Worm (Caenorhabditis elegans) whole organism, L2 larva: ENCODE data around the gene rps-4.

Experiments used
- C34F6.9 ChIP-seq: fragments of 150-350 bp; optimal IDR thresholded peaks from 2 replicates; lab custom pipeline; 2014; ENCODE audit warnings: missing biosample characterization, missing genetic modification characterization
- F13H6.1 ChIP-seq: sonication (generic microtip); optimal IDR thresholded peaks from 2 replicates; lab custom pipeline; 2016; ENCODE audit warnings: missing genetic modification characterization, missing compliant biosample characterization
- R02D3.7 ChIP-seq: fragments of 150-350 bp; optimal IDR thresholded peaks from 2 replicates; lab custom pipeline; 2014; ENCODE audit warnings: missing biosample characterization, missing genetic modification characterization
- Y55F3AM.14 ChIP-seq: fragments of 200-800 bp; sonication (Bioruptor generic); optimal IDR thresholded peaks from 2 replicates; lab custom pipeline; 2018; ENCODE audit warnings: mild to moderate bottlenecking, missing genetic modification characterization, missing compliant biosample characterization
- alr-1 ChIP-seq: fragments of 150-350 bp; optimal IDR thresholded peaks from 2 replicates; lab custom pipeline; 2014; ENCODE audit warnings: missing biosample characterization, missing genetic modification characterization
- aly-2 ChIP-seq: fragments of 150-350 bp; optimal IDR thresholded peaks from 2 replicates; lab custom pipeline; 2014; ENCODE audit warnings: missing biosample characterization, missing genetic modification characterization
- ama-1 ChIP-seq: fragments of 150-350 bp; optimal IDR thresholded peaks from 2 replicates; lab custom pipeline; 2018; ENCODE audit warnings: inconsistent platforms
- blmp-1 ChIP-seq: sonication (generic microtip); optimal IDR thresholded peaks from 2 replicates; lab custom pipeline; 2017; ENCODE audit warnings: missing genetic modification characterization, mild to moderate bottlenecking, missing compliant biosample characterization, antibody characterized with exemption, moderate library complexity; ENCODE audit not compliant: insufficient read depth
- ceh-82 ChIP-seq: fragments of 150-350 bp; optimal IDR thresholded peaks from 2 replicates; lab custom pipeline; 2014; ENCODE audit warnings: missing biosample characterization, missing genetic modification characterization
- dmd-4 ChIP-seq: sonication (generic microtip); optimal IDR thresholded peaks from 2 replicates; lab custom pipeline; 2017; ENCODE audit warnings: missing biosample characterization, missing genetic modification characterization
- egl-27 ChIP-seq: sonication (generic microtip); optimal IDR thresholded peaks from 3 replicates; lab custom pipeline; 2017; ENCODE audit warnings: missing biosample characterization, missing genetic modification reagents, missing genetic modification characterization
- fos-1 ChIP-seq: fragments of 150-350 bp; optimal IDR thresholded peaks from 2 replicates; lab custom pipeline; 2014; ENCODE audit warnings: missing biosample characterization, missing genetic modification characterization
- gmeb-1 ChIP-seq: fragments of 150-350 bp; optimal IDR thresholded peaks from 2 replicates; lab custom pipeline; 2014; ENCODE audit warnings: missing biosample characterization, missing genetic modification characterization
- lin-11 ChIP-seq: fragments of 150-350 bp; sonication (generic microtip); optimal IDR thresholded peaks from 2 replicates; lab custom pipeline; 2014; ENCODE audit warnings: missing biosample characterization, missing genetic modification characterization, inconsistent platforms, mixed read lengths
- lin-13 ChIP-seq: fragments of 150-350 bp; optimal IDR thresholded peaks from 2 replicates; lab custom pipeline; 2014; ENCODE audit warnings: missing biosample characterization, missing genetic modification reagents, missing genetic modification characterization
- lsy-2 ChIP-seq, 2 experiments: fragments of 150-350 bp in 1 of 2; sonication (generic microtip) in 1 of 2; optimal IDR thresholded peaks; 2 replicates each; lab custom pipeline; 2014 to 2017; ENCODE audit warnings: missing biosample characterization in 2 of 2, missing genetic modification characterization in 2 of 2
- mbf-1 ChIP-seq: sonication (generic microtip); optimal IDR thresholded peaks from 2 replicates; lab custom pipeline; 2017; ENCODE audit warnings: missing biosample characterization, missing genetic modification characterization
- nhr-10 ChIP-seq: sonication (generic microtip); optimal IDR thresholded peaks from 2 replicates; lab custom pipeline; 2017; ENCODE audit warnings: missing biosample characterization, missing genetic modification characterization
- nhr-12 ChIP-seq: fragments of 150-350 bp; optimal IDR thresholded peaks from 2 replicates; lab custom pipeline; 2014; ENCODE audit warnings: missing biosample characterization, missing genetic modification characterization
- nhr-129 ChIP-seq: fragments of 150-350 bp; optimal IDR thresholded peaks from 2 replicates; lab custom pipeline; 2014; ENCODE audit warnings: missing biosample characterization, missing genetic modification characterization
- nhr-21 ChIP-seq: fragments of 150-350 bp; optimal IDR thresholded peaks from 2 replicates; lab custom pipeline; 2014; ENCODE audit warnings: missing biosample characterization, missing genetic modification characterization
- nhr-23 ChIP-seq: fragments of 150-350 bp; optimal IDR thresholded peaks from 2 replicates; lab custom pipeline; 2014; ENCODE audit warnings: missing biosample characterization, missing genetic modification reagents, missing genetic modification characterization
- nhr-237 ChIP-seq: fragments of 150-350 bp; optimal IDR thresholded peaks from 2 replicates; lab custom pipeline; 2014; ENCODE audit warnings: missing biosample characterization, missing genetic modification characterization
- nhr-25 ChIP-seq: fragments of 150-350 bp; sonication (generic microtip); optimal IDR thresholded peaks from 3 replicates; lab custom pipeline; 2014; ENCODE audit warnings: missing biosample characterization, missing genetic modification characterization
- nhr-6 ChIP-seq: fragments of 150-350 bp; optimal IDR thresholded peaks from 2 replicates; lab custom pipeline; 2014; ENCODE audit warnings: missing biosample characterization, missing genetic modification characterization
- nhr-77 ChIP-seq: fragments of 150-350 bp; optimal IDR thresholded peaks from 2 replicates; lab custom pipeline; 2014; ENCODE audit warnings: missing biosample characterization, missing genetic modification characterization
- sem-4 ChIP-seq: fragments of 150-350 bp; optimal IDR thresholded peaks from 2 replicates; lab custom pipeline; 2014; ENCODE audit warnings: missing biosample characterization, missing genetic modification reagents, missing genetic modification characterization
- sma-9 ChIP-seq, 2 experiments: fragments of 150-350 bp in 1 of 2; sonication (generic microtip) in 1 of 2; optimal IDR thresholded peaks; 2 replicates each; lab custom pipeline; 2014 to 2016; ENCODE audit warnings: missing genetic modification characterization in 2 of 2, mild to moderate bottlenecking in 1 of 2, missing biosample characterization in 1 of 2, missing compliant biosample characterization in 1 of 2, missing genetic modification reagents in 1 of 2, moderate library complexity in 1 of 2
- snpc-4 ChIP-seq: fragments of 150-350 bp; optimal IDR thresholded peaks from 2 replicates; lab custom pipeline; 2014; ENCODE audit warnings: missing biosample characterization, missing genetic modification characterization
- unc-39 ChIP-seq: fragments of 150-350 bp; optimal IDR thresholded peaks from 2 replicates; lab custom pipeline; 2014; ENCODE audit warnings: missing biosample characterization, missing genetic modification characterization
- unc-55 ChIP-seq: fragments of 150-350 bp; sonication (generic microtip); optimal IDR thresholded peaks from 3 replicates; lab custom pipeline; 2014; ENCODE audit warnings: missing biosample characterization, missing genetic modification reagents, missing genetic modification characterization
- unc-62 ChIP-seq: fragments of 150-350 bp; optimal IDR thresholded peaks from 2 replicates; lab custom pipeline; 2014; ENCODE audit warnings: missing biosample characterization, missing genetic modification reagents, missing genetic modification characterization
- zag-1 ChIP-seq: fragments of 150-350 bp; optimal IDR thresholded peaks from 2 replicates; lab custom pipeline; 2014; ENCODE audit warnings: missing biosample characterization, missing genetic modification characterization
- ztf-11 ChIP-seq: sonication (generic microtip); optimal IDR thresholded peaks from 2 replicates; lab custom pipeline; 2017; ENCODE audit warnings: missing biosample characterization, missing genetic modification characterization
- ztf-4 ChIP-seq: fragments of 150-350 bp; optimal IDR thresholded peaks from 2 replicates; lab custom pipeline; 2014; ENCODE audit warnings: missing biosample characterization, missing genetic modification characterization

rps-4 gene

DNA sequence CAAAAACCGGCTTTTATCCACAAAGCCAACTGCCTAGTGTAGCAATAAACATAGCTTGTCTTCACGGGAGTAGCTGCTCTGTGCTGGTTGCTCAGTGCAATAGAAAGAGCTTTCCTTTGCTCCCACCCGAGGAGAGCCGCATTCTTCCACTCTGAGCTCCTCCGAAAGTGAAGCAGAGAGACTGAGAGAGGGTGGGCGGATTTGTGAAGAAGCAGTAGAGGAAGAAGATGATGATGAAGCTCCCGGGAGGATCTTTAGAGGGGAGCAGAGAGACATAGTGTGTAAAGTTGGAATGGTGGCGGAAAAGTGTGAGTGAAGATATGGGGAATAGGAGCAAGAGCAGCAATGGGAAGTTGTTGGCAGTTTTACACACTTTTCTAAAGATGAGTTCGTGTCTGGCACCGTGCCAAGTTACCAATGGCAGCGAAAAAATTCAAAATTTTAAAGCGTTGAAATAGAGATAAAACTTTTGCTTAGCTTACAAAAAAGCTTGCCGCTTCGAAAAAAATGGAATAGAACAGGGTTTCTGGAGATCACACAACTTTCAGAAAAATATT, 14.1 kb upstream of the rps-4 start, which contains the start of gene ZC477.4:
ZC477.4 (minus strand) TSS at position 276 of the 557 bp plus-strand sequence.
- no peak for TF ChIP-seq sem-4 (tag; lab: Kevin White, UChicago)
- TF ChIP-seq gmeb-1 (tag; lab: Kevin White, UChicago): no peak
- peak; percentile 41 for TF ChIP-seq C34F6.9
- no peak for TF ChIP-seq egl-27 (tag; lab: Kevin White, UChicago)
- no peak for TF ChIP-seq nhr-12 (tag; lab: Kevin White, UChicago)
- no peak for TF ChIP-seq ama-1
- TF ChIP-seq F13H6.1 (tag; lab: Kevin White, UChicago): peak; percentile 74
- no peak for TF ChIP-seq nhr-10 (tag; lab: Kevin White, UChicago)
- TF ChIP-seq nhr-129 (tag; lab: Kevin White, UChicago): peak; percentile 67
- no peak for TF ChIP-seq mbf-1 (tag; lab: Kevin White, UChicago)
- no peak for TF ChIP-seq R02D3.7
- peak; percentile 48 for TF ChIP-seq sma-9 (GFP tag; optimal IDR thresholded peaks at IDR 0.05; lab: Kevin White, UChicago)
- no peak for TF ChIP-seq sma-9 (tag; optimal IDR thresholded peaks at IDR 0.05; lab: Kevin White, UChicago)
- TF ChIP-seq ceh-82: no peak
- TF ChIP-seq, all 48 proteins: peak for 4

DNA sequence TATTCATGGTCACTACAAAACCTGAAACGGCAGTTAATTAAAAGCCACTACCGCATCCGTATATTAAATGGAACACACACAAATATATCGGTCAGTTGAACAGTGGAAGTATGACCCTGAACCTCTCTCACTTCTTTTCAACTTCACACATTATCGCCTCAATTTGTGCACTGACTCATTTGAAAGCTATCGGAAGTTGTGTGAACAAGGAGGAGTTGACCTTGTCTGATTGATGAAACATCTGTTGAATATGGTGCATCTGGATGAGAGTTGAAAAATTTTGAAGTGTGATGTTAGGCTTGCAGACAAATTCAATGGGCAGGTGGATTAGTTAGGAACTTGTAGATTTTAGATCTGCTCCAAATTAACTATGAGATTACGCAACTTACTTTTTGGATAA, 13.0 kb upstream of the rps-4 start:
- TF ChIP-seq lin-13 (no peak), sem-4 (tag; lab: Kevin White, UChicago) (no peak)

DNA sequence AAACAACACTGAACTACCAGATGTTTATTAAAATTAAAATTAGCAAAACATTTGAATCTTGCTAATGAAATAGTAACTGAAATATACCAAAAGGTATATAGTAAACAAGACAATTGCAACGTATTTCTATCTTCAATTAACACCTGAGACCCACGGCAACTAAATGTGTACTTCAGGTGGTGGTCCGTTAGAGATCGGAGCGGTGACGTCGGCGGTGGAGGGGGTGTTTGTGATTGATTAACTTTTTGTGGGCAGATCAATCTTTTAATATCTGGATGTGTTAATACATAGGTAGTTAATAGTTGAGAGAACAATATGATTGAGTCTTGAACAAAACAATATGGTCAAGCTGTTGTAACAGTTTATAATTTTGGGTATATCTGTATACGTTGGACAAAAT, 11.6 kb upstream of the rps-4 start:
- TF ChIP-seq ztf-11 (tag; lab: Kevin White, UChicago): no peak
- peak; percentile 72 for TF ChIP-seq sma-9 (GFP tag; optimal IDR thresholded peaks at IDR 0.05; lab: Kevin White, UChicago)
- no peak for TF ChIP-seq sma-9 (tag; optimal IDR thresholded peaks at IDR 0.05; lab: Kevin White, UChicago)

DNA sequence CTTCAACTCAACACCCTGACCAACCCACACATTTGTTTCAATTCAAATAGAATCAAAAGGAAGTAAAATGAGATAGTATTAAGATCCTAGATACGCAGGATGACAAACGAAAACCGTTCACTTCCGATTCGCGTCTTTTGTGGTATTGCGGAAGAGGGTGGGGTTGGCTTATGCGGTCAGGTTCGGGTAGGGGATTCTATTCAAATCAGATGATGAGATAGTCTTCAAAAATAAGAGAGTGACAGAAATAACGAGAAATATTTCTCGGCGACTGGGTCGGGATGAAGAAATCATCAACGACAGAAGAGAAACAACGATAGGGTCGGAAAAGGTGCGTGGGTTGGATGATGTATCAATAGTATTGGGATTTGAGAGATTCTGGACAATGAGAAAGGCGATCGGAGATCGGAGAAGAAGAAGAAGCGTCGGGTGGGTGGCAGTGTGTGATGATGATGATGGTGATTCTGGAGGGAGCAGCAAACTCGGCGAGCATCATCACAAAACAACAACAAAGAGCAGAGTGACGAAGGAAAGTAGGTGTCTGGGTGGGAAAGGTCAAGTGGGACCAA, 11.0 kb upstream of the rps-4 start:
- no peak for TF ChIP-seq unc-39 (tag; lab: Kevin White, UChicago)
- no peak for TF ChIP-seq ztf-4 (tag; lab: Kevin White, UChicago)
- TF ChIP-seq sma-9 (GFP tag; optimal IDR thresholded peaks at IDR 0.05; lab: Kevin White, UChicago): peak; percentile 28
- TF ChIP-seq sma-9 (tag; optimal IDR thresholded peaks at IDR 0.05; lab: Kevin White, UChicago): no peak
- no peak for TF ChIP-seq nhr-77
- TF ChIP-seq dmd-4: no peak
- TF ChIP-seq blmp-1 (tag; lab: Kevin White, UChicago): peak; percentile 27
- TF ChIP-seq fos-1 (tag; lab: Kevin White, UChicago): no peak
- no peak for TF ChIP-seq unc-55
- TF ChIP-seq nhr-237 (tag; lab: Kevin White, UChicago): no peak
- TF ChIP-seq gmeb-1 (tag; lab: Kevin White, UChicago): no peak
- no peak for TF ChIP-seq unc-62
- no peak for TF ChIP-seq ceh-82
- peak; percentile 25 for TF ChIP-seq nhr-21 (tag; lab: Kevin White, UChicago)
- TF ChIP-seq zag-1: no peak
- no peak for TF ChIP-seq Y55F3AM.14
- peak; percentile 31 for TF ChIP-seq C34F6.9
- TF ChIP-seq ama-1: no peak
- no peak for TF ChIP-seq ztf-11 (tag; lab: Kevin White, UChicago)
- no peak for TF ChIP-seq nhr-6
- TF ChIP-seq nhr-12 (tag; lab: Kevin White, UChicago): no peak
- TF ChIP-seq F13H6.1 (tag; lab: Kevin White, UChicago): peak; percentile 49
- TF ChIP-seq lsy-2 (tag; optimal IDR thresholded peaks at IDR 0.05; lab: Kevin White, UChicago): peak in 1 of 2 experiments; percentile 15
- TF ChIP-seq alr-1 (tag; lab: Kevin White, UChicago): no peak
- no peak for TF ChIP-seq sem-4 (tag; lab: Kevin White, UChicago)
- TF ChIP-seq nhr-129 (tag; lab: Kevin White, UChicago): peak; percentile 25
- TF ChIP-seq nhr-23: no peak
- TF ChIP-seq mbf-1 (tag; lab: Kevin White, UChicago): no peak
- no peak for TF ChIP-seq snpc-4
- no peak for TF ChIP-seq aly-2 (tag; lab: Kevin White, UChicago)
- no peak for TF ChIP-seq nhr-25 (tag; lab: Kevin White, UChicago)
- TF ChIP-seq lin-11: no peak
